Fruit fly (Drosophila melanogaster) whole organism, embryonic: Measurements from ENCODE around the gene CG31792.

Experiments used
- Ada2b ChIP-seq: fragments of 200-800 bp; sonication (Bioruptor generic); IDR thresholded peaks from 2 replicates; pipeline ENCODE4 v1.3.6; 2022; ENCODE audit warnings: missing biosample characterization, missing genetic modification characterization
- Aef1 ChIP-seq: fragments of 200-800 bp; sonication (Bioruptor generic); IDR thresholded peaks from 3 replicates; pipeline ENCODE4 v1.3.6; 2022; ENCODE audit warnings: missing biosample characterization, missing genetic modification characterization
- Antp ChIP-seq: fragments of 200-800 bp; sonication (Bioruptor generic); optimal IDR thresholded peaks from 3 replicates; lab custom pipeline; 2016; ENCODE audit warnings: missing biosample characterization, missing genetic modification characterization
- Bgb ChIP-seq: fragments of 200-800 bp; sonication (Bioruptor generic); IDR thresholded peaks from 2 replicates; pipeline ENCODE4 v1.3.6; 2022; ENCODE audit warnings: missing biosample characterization, missing genetic modification characterization; ENCODE audit not compliant: partially characterized antibody
- Bteb2 ChIP-seq: fragments of 200-800 bp; sonication (Bioruptor generic); optimal IDR thresholded peaks from 2 replicates; lab custom pipeline; 2016; ENCODE audit warnings: missing biosample characterization, missing genetic modification characterization
- CG13624 ChIP-seq: fragments of 200-800 bp; sonication (Bioruptor generic); optimal IDR thresholded peaks from 2 replicates; lab custom pipeline; 2016; ENCODE audit warnings: missing biosample characterization, missing genetic modification characterization
- CG14710 ChIP-seq: fragments of 200-800 bp; sonication (Bioruptor generic); optimal IDR thresholded peaks from 3 replicates; lab custom pipeline; 2019; ENCODE audit warnings: missing biosample characterization, mild to moderate bottlenecking, missing genetic modification characterization, moderate library complexity
- CG15269 ChIP-seq: fragments of 200-800 bp; sonication (Bioruptor generic); optimal IDR thresholded peaks from 2 replicates; lab custom pipeline; 2018; ENCODE audit warnings: missing biosample characterization, mild to moderate bottlenecking, missing genetic modification characterization, moderate library complexity
- CG16863 ChIP-seq: fragments of 200-800 bp; sonication (Bioruptor generic); optimal IDR thresholded peaks from 3 replicates; lab custom pipeline; 2016; ENCODE audit warnings: missing biosample characterization, missing genetic modification characterization
- CG17361 ChIP-seq: fragments of 200-800 bp; sonication (Bioruptor generic); IDR thresholded peaks from 3 replicates; pipeline ENCODE4 v1.3.6; 2022; ENCODE audit warnings: missing biosample characterization, missing genetic modification characterization
- CG2120 ChIP-seq: fragments of 200-800 bp; sonication (Bioruptor generic); optimal IDR thresholded peaks from 3 replicates; lab custom pipeline; 2016; ENCODE audit warnings: missing biosample characterization, missing genetic modification characterization
- CG2678 ChIP-seq: fragments of 200-800 bp; sonication (Bioruptor generic); optimal IDR thresholded peaks from 3 replicates; lab custom pipeline; 2019; ENCODE audit warnings: missing biosample characterization, mild to moderate bottlenecking, missing genetic modification characterization, moderate library complexity
- CG2712 ChIP-seq: fragments of 200-800 bp; optimal IDR thresholded peaks from 3 replicates; lab custom pipeline; 2019; ENCODE audit warnings: missing biosample characterization, mild to moderate bottlenecking, missing genetic modification characterization, moderate library complexity
- CG3847 ChIP-seq: fragments of 200-800 bp; sonication (Bioruptor generic); IDR thresholded peaks from 2 replicates; pipeline ENCODE4 v1.3.6; 2022; ENCODE audit warnings: missing biosample characterization, missing genetic modification characterization
- CG4360 ChIP-seq: fragments of 200-800 bp; sonication (Bioruptor generic); IDR thresholded peaks from 2 replicates; pipeline ENCODE4 v1.3.6; 2022; ENCODE audit warnings: missing biosample characterization, missing genetic modification characterization
- CG6254 ChIP-seq: fragments of 200-800 bp; sonication (Bioruptor generic); optimal IDR thresholded peaks from 3 replicates; lab custom pipeline; 2017; ENCODE audit warnings: mild to moderate bottlenecking, missing biosample characterization, missing genetic modification reagents, missing genetic modification characterization
- CG7928 ChIP-seq: fragments of 200-800 bp; sonication (Bioruptor generic); optimal IDR thresholded peaks from 2 replicates; lab custom pipeline; 2017; ENCODE audit warnings: missing biosample characterization, mild to moderate bottlenecking, missing genetic modification characterization
- CG8388 ChIP-seq: fragments of 200-800 bp; sonication (Bioruptor generic); optimal IDR thresholded peaks from 2 replicates; lab custom pipeline; 2019; ENCODE audit warnings: missing biosample characterization, mild to moderate bottlenecking, missing genetic modification characterization, moderate library complexity
- Dip3 ChIP-seq: fragments of 200-800 bp; sonication (Bioruptor generic); optimal IDR thresholded peaks from 3 replicates; lab custom pipeline; 2016; ENCODE audit warnings: missing biosample characterization, missing genetic modification characterization
- Dp ChIP-seq: fragments of 200-800 bp; sonication (Bioruptor generic); optimal IDR thresholded peaks from 2 replicates; lab custom pipeline; 2018; ENCODE audit warnings: missing biosample characterization, mild to moderate bottlenecking, missing genetic modification characterization, moderate library complexity
- Fer2 ChIP-seq: fragments of 200-800 bp; sonication (Bioruptor generic); optimal IDR thresholded peaks from 2 replicates; lab custom pipeline; 2018; ENCODE audit warnings: missing biosample characterization, mild to moderate bottlenecking, missing genetic modification characterization, moderate library complexity
- Gsc ChIP-seq: fragments of 200-800 bp; sonication (Bioruptor generic); IDR thresholded peaks from 2 replicates; pipeline ENCODE4 v1.3.6; 2022; ENCODE audit warnings: missing biosample characterization, missing genetic modification characterization
- H15 ChIP-seq: fragments of 200-800 bp; sonication (Bioruptor generic); IDR thresholded peaks from 3 replicates; pipeline ENCODE4 v1.3.6; 2022; ENCODE audit warnings: missing biosample characterization, missing genetic modification characterization
- Lhr ChIP-seq: fragments of 200-800 bp; sonication (Bioruptor generic); optimal IDR thresholded peaks from 3 replicates; lab custom pipeline; 2017; ENCODE audit warnings: mild to moderate bottlenecking, missing biosample characterization, missing genetic modification reagents, missing genetic modification characterization
- Mrtf ChIP-seq: fragments of 200-800 bp; sonication (Bioruptor generic); IDR thresholded peaks from 3 replicates; pipeline ENCODE4 v1.3.6; 2022; ENCODE audit warnings: missing biosample characterization, missing genetic modification characterization
- NFAT ChIP-seq: fragments of 200-800 bp; sonication (Bioruptor generic); IDR thresholded peaks from 2 replicates; pipeline ENCODE4 v1.3.6; 2022; ENCODE audit warnings: missing biosample characterization, missing genetic modification characterization
- Oli ChIP-seq: fragments of 200-800 bp; sonication (Bioruptor generic); optimal IDR thresholded peaks from 2 replicates; lab custom pipeline; 2018; ENCODE audit warnings: missing biosample characterization, mild to moderate bottlenecking, missing genetic modification characterization, moderate library complexity
- Optix ChIP-seq: fragments of 200-800 bp; sonication (Bioruptor generic); IDR thresholded peaks from 3 replicates; pipeline ENCODE4 v1.3.6; 2022; ENCODE audit warnings: missing biosample characterization, missing genetic modification characterization
- Rfx ChIP-seq: fragments of 200-800 bp; sonication (Bioruptor generic); IDR thresholded peaks from 2 replicates; pipeline ENCODE4 v1.3.6; 2022; ENCODE audit warnings: missing biosample characterization, missing genetic modification characterization
- Side ChIP-seq: fragments of 200-800 bp; sonication (Bioruptor generic); optimal IDR thresholded peaks from 2 replicates; lab custom pipeline; 2016; ENCODE audit warnings: missing biosample characterization, missing genetic modification characterization
- Xrp1 ChIP-seq: fragments of 200-800 bp; sonication (Bioruptor generic); IDR thresholded peaks from 2 replicates; pipeline ENCODE4 v1.3.6; 2022; ENCODE audit warnings: missing biosample characterization, missing genetic modification characterization
- ab ChIP-seq: fragments of 200-800 bp; sonication (Bioruptor generic); optimal IDR thresholded peaks from 2 replicates; lab custom pipeline; 2016; ENCODE audit warnings: missing biosample characterization, missing genetic modification characterization
- da ChIP-seq: fragments of 200-800 bp; sonication (Bioruptor generic); optimal IDR thresholded peaks from 2 replicates; lab custom pipeline; 2016; ENCODE audit warnings: missing biosample characterization, missing genetic modification characterization
- dmrt99B ChIP-seq: fragments of 200-800 bp; sonication (Bioruptor generic); optimal IDR thresholded peaks from 2 replicates; lab custom pipeline; 2018; ENCODE audit warnings: missing biosample characterization, mild to moderate bottlenecking, missing genetic modification characterization, moderate library complexity
- en ChIP-seq: fragments of 200-800 bp; sonication (Bioruptor generic); optimal IDR thresholded peaks from 2 replicates; lab custom pipeline; 2016; ENCODE audit warnings: missing biosample characterization, missing genetic modification characterization
- esg ChIP-seq: fragments of 200-800 bp; sonication (Bioruptor generic); conservative IDR thresholded peaks from 2 replicates; pipeline ENCODE4 v1.3.6; 2022; ENCODE audit warnings: missing biosample characterization, missing genetic modification characterization
- eyg ChIP-seq: fragments of 200-800 bp; sonication (Bioruptor generic); optimal IDR thresholded peaks from 3 replicates; lab custom pipeline; 2016; ENCODE audit warnings: missing biosample characterization, missing genetic modification characterization
- fd64A ChIP-seq: fragments of 200-800 bp; sonication (Bioruptor generic); optimal IDR thresholded peaks from 3 replicates; lab custom pipeline; 2018; ENCODE audit warnings: missing biosample characterization, mild to moderate bottlenecking, missing genetic modification characterization
- gem ChIP-seq: fragments of 200-800 bp; sonication (Bioruptor generic); optimal IDR thresholded peaks from 2 replicates; lab custom pipeline; 2019; ENCODE audit warnings: missing biosample characterization, mild to moderate bottlenecking, missing genetic modification characterization, moderate library complexity
- grn ChIP-seq: fragments of 200-800 bp; sonication (Bioruptor generic); optimal IDR thresholded peaks from 3 replicates; lab custom pipeline; 2017; ENCODE audit warnings: missing biosample characterization, missing genetic modification characterization
- gro ChIP-seq: fragments of 200-800 bp; sonication (Bioruptor generic); optimal IDR thresholded peaks from 2 replicates; lab custom pipeline; 2016; ENCODE audit warnings: missing biosample characterization, missing genetic modification characterization
- gt ChIP-seq: fragments of 200-800 bp; sonication (Bioruptor generic); IDR thresholded peaks from 2 replicates; pipeline ENCODE4 v1.3.6; 2022; ENCODE audit warnings: missing biosample characterization, missing genetic modification characterization
- ken ChIP-seq: fragments of 200-800 bp; sonication (Bioruptor generic); IDR thresholded peaks from 3 replicates; pipeline ENCODE4 v1.3.6; 2022; ENCODE audit warnings: missing biosample characterization, missing genetic modification characterization
- maf-S ChIP-seq: fragments of 200-800 bp; sonication (Bioruptor generic); optimal IDR thresholded peaks from 2 replicates; lab custom pipeline; 2016; ENCODE audit warnings: missing biosample characterization, missing genetic modification characterization
- pfk ChIP-seq: fragments of 200-800 bp; sonication (Bioruptor generic); optimal IDR thresholded peaks from 2 replicates; lab custom pipeline; 2018; ENCODE audit warnings: missing biosample characterization, mild to moderate bottlenecking, missing genetic modification characterization, moderate library complexity
- row ChIP-seq: fragments of 200-800 bp; sonication (Bioruptor generic); IDR thresholded peaks from 3 replicates; pipeline ENCODE4 v1.3.6; 2022; ENCODE audit warnings: missing biosample characterization, missing genetic modification characterization
- sens-2 ChIP-seq: fragments of 200-800 bp; sonication (Bioruptor generic); IDR thresholded peaks from 2 replicates; pipeline ENCODE4 v1.3.6; 2022; ENCODE audit warnings: missing biosample characterization, missing genetic modification characterization
- seq ChIP-seq: fragments of 200-800 bp; sonication (Bioruptor generic); IDR thresholded peaks from 2 replicates; pipeline ENCODE4 v1.3.6; 2022; ENCODE audit warnings: missing biosample characterization, missing genetic modification characterization
- sr ChIP-seq: fragments of 200-800 bp; sonication (Bioruptor generic); IDR thresholded peaks from 3 replicates; pipeline ENCODE4 v1.3.6; 2022; ENCODE audit warnings: missing biosample characterization, missing genetic modification characterization
- tna ChIP-seq: fragments of 200-800 bp; sonication (Bioruptor generic); IDR thresholded peaks from 2 replicates; pipeline ENCODE4 v1.3.6; 2022; ENCODE audit warnings: missing biosample characterization, missing genetic modification characterization; ENCODE audit not compliant: partially characterized antibody
- usp ChIP-seq: fragments of >200 bp; optimal IDR thresholded peaks from 2 replicates; lab custom pipeline; 2017; ENCODE audit warnings: missing biosample characterization, missing genetic modification characterization
- zfh2 ChIP-seq: fragments of 200-800 bp; sonication (Bioruptor generic); optimal IDR thresholded peaks from 2 replicates; lab custom pipeline; 2016; ENCODE audit warnings: missing biosample characterization, missing genetic modification characterization

CG31792 gene

DNA sequence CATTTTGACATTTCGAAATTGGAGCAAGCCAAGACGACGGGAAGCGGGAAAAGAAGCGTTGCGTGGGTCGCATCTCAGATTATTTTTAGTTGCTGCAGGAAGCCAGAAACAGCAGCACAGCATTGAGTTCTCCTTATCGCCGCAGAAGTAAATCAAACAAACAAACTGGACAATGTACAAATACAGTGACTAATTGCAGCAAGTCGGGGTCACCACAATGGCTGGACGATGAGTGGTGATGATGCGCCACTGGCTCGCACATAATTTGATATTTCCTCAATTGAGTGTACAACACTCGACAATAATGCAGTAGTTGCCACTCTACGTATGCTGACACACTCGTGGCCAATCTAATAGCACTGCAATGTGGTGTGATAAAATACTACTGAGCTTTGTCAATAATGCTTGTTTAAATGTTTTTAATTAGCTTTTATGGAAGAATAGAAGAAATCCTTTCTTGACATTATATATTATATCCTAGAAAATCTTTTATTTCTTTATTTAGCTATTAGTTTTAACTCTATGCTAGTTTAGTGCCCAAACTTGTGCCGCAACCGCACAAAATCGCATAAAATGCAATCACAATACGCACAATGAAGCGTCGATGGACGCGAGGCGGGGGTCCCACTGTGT is 15.2 kb upstream of the CG31792 start (continued):
- TF ChIP-seq CG13624 (no peak), Rfx (GFP tag; lab: Robert Waterston, UW) (no peak), CG15269 (tag; lab: Kevin White, UChicago) (peak; percentile 28), sens-2 (GFP tag; lab: Robert Waterston, UW) (no peak), CG14710 (peak; percentile 22), en (GFP tag; lab: Kevin White, UChicago) (no peak), CG16863 (GFP tag; lab: Kevin White, UChicago) (no peak), gt (GFP tag; lab: Robert Waterston, UW) (no peak), sr (GFP tag; lab: Robert Waterston, UW) (peak; percentile 36; the same call in 1 of the 3 replicates), esg (GFP tag; lab: Robert Waterston, UW) (no peak), CG7928 (GFP tag; lab: Kevin White, UChicago) (no peak), Xrp1 (GFP tag; lab: Robert Waterston, UW) (peak; percentile 55), tna (no peak), maf-S (GFP tag; lab: Kevin White, UChicago) (no peak), Bgb (GFP tag; lab: Robert Waterston, UW) (no peak), Optix (GFP tag; lab: Robert Waterston, UW) (no peak), row (GFP tag; lab: Robert Waterston, UW) (peak; percentile 52), seq (GFP tag; lab: Robert Waterston, UW) (no peak), usp (no peak), grn (GFP tag; lab: Kevin White, UChicago) (no peak), CG17361 (GFP tag; lab: Robert Waterston, UW) (peak; percentile 32; the same call in 1 of the 3 replicates), CG2712 (tag; lab: Kevin White, UChicago) (peak; percentile 65), CG6254 (GFP tag; lab: Kevin White, UChicago) (no peak), Dp (GFP tag; lab: Kevin White, UChicago) (no peak), eyg (GFP tag; lab: Kevin White, UChicago) (no peak), CG8388 (GFP tag; lab: Kevin White, UChicago) (peak; percentile 46), Fer2 (no peak), zfh2 (GFP tag; lab: Kevin White, UChicago) (no peak), Mrtf (GFP tag; lab: Robert Waterston, UW) (no peak), CG2678 (tag; lab: Kevin White, UChicago) (peak; percentile 42), dmrt99B (tag; lab: Kevin White, UChicago) (peak; percentile 68), fd64A (GFP tag; lab: Kevin White, UChicago) (no peak), Dip3 (GFP tag; lab: Kevin White, UChicago) (no peak), CG2120 (GFP tag; lab: Kevin White, UChicago) (no peak), Antp (GFP tag; lab: Kevin White, UChicago) (no peak), gem (tag; lab: Kevin White, UChicago) (peak; percentile 69), NFAT (GFP tag; lab: Robert Waterston, UW) (no peak), CG4360 (GFP tag; lab: Robert Waterston, UW) (no peak), gro (GFP tag; lab: Kevin White, UChicago) (no peak), Ada2b (GFP tag; lab: Robert Waterston, UW) (no peak), ken (GFP tag; lab: Robert Waterston, UW) (no peak), Oli (tag; lab: Kevin White, UChicago) (peak; percentile 39), ab (no peak), CG3847 (GFP tag; lab: Robert Waterston, UW) (no peak), pfk (GFP tag; lab: Kevin White, UChicago) (no peak), Bteb2 (no peak), Aef1 (GFP tag; lab: Robert Waterston, UW) (no peak), Gsc (GFP tag; lab: Robert Waterston, UW) (no peak), Side (GFP tag; lab: Kevin White, UChicago) (no peak), Lhr (GFP tag; lab: Kevin White, UChicago) (no peak), da (GFP tag; lab: Kevin White, UChicago) (no peak), H15 (GFP tag; lab: Robert Waterston, UW) (no peak)
